Worm (Caenorhabditis elegans): ENCODE results near the gene nspc-17.

Gene nspc-17

DNA sequence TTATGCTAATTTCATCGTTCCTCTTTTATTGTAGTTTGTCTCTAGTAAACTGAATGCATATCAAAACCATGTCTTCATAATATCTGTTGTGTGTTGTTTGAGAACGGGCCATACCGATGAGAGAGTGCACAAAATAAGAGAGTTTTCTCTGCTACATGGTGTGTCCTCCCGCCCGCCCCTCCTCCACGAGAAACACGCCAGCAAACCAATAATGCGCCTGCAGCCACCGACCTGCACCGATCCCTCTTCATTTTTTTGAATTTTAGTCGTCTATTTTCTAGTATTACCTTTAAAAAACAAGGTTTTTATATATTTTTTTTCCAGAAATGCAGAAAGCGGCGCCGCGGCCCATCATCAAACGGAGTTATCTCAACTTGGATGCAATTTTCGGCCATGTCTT lies 44.7 kb downstream of the nspc-17 start, which contains the start of gene gfi-3 (continued):
- TF ChIP-seq hrde-1 (tag; optimal IDR thresholded peaks at IDR 0.05; ENCODE audit: borderline replicate concordance) (no peak), B0336.3 (GFP tag; IDR thresholded peaks at IDR 0.05) (0 out of 2 replicates have a peak, but pooled peaks have one; percentile 37), bed-1 (GFP tag; IDR thresholded peaks at IDR 0.05) (no peak), die-1 (tag; optimal IDR thresholded peaks at IDR 0.05) (no peak), nhr-120 (GFP tag; IDR thresholded peaks at IDR 0.05) (no peak), fkh-3 (tag; optimal IDR thresholded peaks at IDR 0.05) (no peak), dpl-1 (GFP tag; optimal IDR thresholded peaks at IDR 0.05) (no peak), rcor-1 (GFP tag; IDR thresholded peaks at IDR 0.05) (0 out of 2 replicates have a peak, but pooled peaks have one; percentile 32), aptf-3 (GFP tag; IDR thresholded peaks at IDR 0.05) (no peak), egl-44 (GFP tag; IDR thresholded peaks at IDR 0.05) (no peak), F39B2.1 (GFP tag; IDR thresholded peaks at IDR 0.05) (no peak), lsl-1 (GFP tag; optimal IDR thresholded peaks at IDR 0.05) (no peak), F57C9.4 (tag; optimal IDR thresholded peaks at IDR 0.05) (no peak), ama-1 (optimal IDR thresholded peaks at IDR 0.05) (no peak), ama-1 (GFP tag; optimal IDR thresholded peaks at IDR 0.05) (no peak), F52B5.7 (tag; optimal IDR thresholded peaks at IDR 0.05) (no peak), T26A5.8 (tag; optimal IDR thresholded peaks at IDR 0.05) (no peak), madf-10 (tag; optimal IDR thresholded peaks at IDR 0.05) (peak; percentile 25), ztf-25 (GFP tag; IDR thresholded peaks at IDR 0.05) (no peak), rec-8 (tag; optimal IDR thresholded peaks at IDR 0.05) (no peak), B0035.1 (tag; optimal IDR thresholded peaks at IDR 0.05) (no peak), Y67H2A.10 (GFP tag; conservative IDR thresholded peaks at IDR 0.05) (no peak), ccch-3 (GFP tag; optimal IDR thresholded peaks at IDR 0.05) (no peak), hmg-1.2 (GFP tag; IDR thresholded peaks at IDR 0.05) (peak; percentile 79), snpc-1.3 (tag; optimal IDR thresholded peaks at IDR 0.05; ENCODE audit: insufficient read depth) (no peak), F22D6.2 (tag; optimal IDR thresholded peaks at IDR 0.05) (no peak), tbp1 (GFP tag; optimal IDR thresholded peaks at IDR 0.05) (peak; percentile 63), lin-26 (GFP tag; IDR thresholded peaks at IDR 0.05) (no peak), lag-1 (GFP tag; IDR thresholded peaks at IDR 0.05) (no peak), ekl-4 (GFP tag; IDR thresholded peaks at IDR 0.05) (no peak), F57A8.1 (GFP tag; optimal IDR thresholded peaks at IDR 0.05) (no peak), ZK185.1 (tag; optimal IDR thresholded peaks at IDR 0.05; ENCODE audit: poor library complexity, severe bottlenecking) (peak; percentile 65), ceh-40 (GFP tag; IDR thresholded peaks at IDR 0.05) (no peak), unc-62 (GFP tag; optimal IDR thresholded peaks at IDR 0.05) (no peak), egl-18 (GFP tag; IDR thresholded peaks at IDR 0.05) (no peak), ceh-27 (GFP tag; optimal IDR thresholded peaks at IDR 0.05) (peak; percentile 70), egrh-3 (GFP tag; IDR thresholded peaks at IDR 0.05) (no peak), C06A6.2 (GFP tag; conservative IDR thresholded peaks at IDR 0.05) (0 out of 2 replicates have a peak, but pooled peaks have one; percentile 33), Y79H2A.3 (GFP tag; conservative IDR thresholded peaks at IDR 0.05) (no peak), ceh-79 (tag; optimal IDR thresholded peaks at IDR 0.05) (no peak), lsy-27 (tag; optimal IDR thresholded peaks at IDR 0.05; ENCODE audit: borderline replicate concordance, insufficient read depth) (no peak), F55B11.4 (tag; optimal IDR thresholded peaks at IDR 0.05; ENCODE audit: borderline replicate concordance, insufficient read depth) (no peak), cebp-2 (GFP tag; IDR thresholded peaks at IDR 0.05) (no peak), nfyb-1 (GFP tag; IDR thresholded peaks at IDR 0.05) (0 out of 2 replicates have a peak, but pooled peaks have one; percentile 50), aptf-2 (GFP tag; conservative IDR thresholded peaks at IDR 0.05) (no peak), zfh-2 (GFP tag; conservative IDR thresholded peaks at IDR 0.05) (peak; percentile 77), mes-4 (tag; optimal IDR thresholded peaks at IDR 0.05) (no peak), athp-1 (tag; optimal IDR thresholded peaks at IDR 0.05) (no peak), repo-1 (tag; optimal IDR thresholded peaks at IDR 0.05) (no peak), F33H1.4 (GFP tag; IDR thresholded peaks at IDR 0.05) (no peak)

All from whole organism, young adult.